Worm (Caenorhabditis elegans) whole organism, L3 larva: Measurements from ENCODE around the gene C06H2.7.
A peak's percentile ranks its signal among the peaks of the same experiment; 100 is the strongest.

Source experiments
- aly-2 ChIP-seq: fragments of 150-350 bp; optimal IDR thresholded peaks from 2 replicates; lab custom pipeline; 2014; ENCODE audit warnings: missing biosample characterization, missing genetic modification characterization
- ceh-28 ChIP-seq: fragments of 150-350 bp; optimal IDR thresholded peaks from 2 replicates; lab custom pipeline; 2014; ENCODE audit warnings: missing biosample characterization, missing genetic modification reagents, missing genetic modification characterization
- elt-2 ChIP-seq: sonication (generic microtip); optimal IDR thresholded peaks from 2 replicates; lab custom pipeline; 2016; ENCODE audit warnings: missing genetic modification reagents, mild to moderate bottlenecking, missing genetic modification characterization, missing compliant biosample characterization
- elt-3 ChIP-seq, 3 experiments: fragments of 150-350 bp in 1 of 3; sonication (generic microtip) in 2 of 3; optimal IDR thresholded peaks; 2 replicates in 2 of 3; 4 replicates in 1 of 3; lab custom pipeline; 2014 to 2017; ENCODE audit warnings: missing biosample characterization in 3 of 3, missing genetic modification characterization in 3 of 3
- fkh-10 ChIP-seq: sonication (generic microtip); optimal IDR thresholded peaks from 2 replicates; lab custom pipeline; 2017; ENCODE audit warnings: missing biosample characterization, missing genetic modification reagents, missing genetic modification characterization
- fos-1 ChIP-seq: fragments of 150-350 bp; optimal IDR thresholded peaks from 2 replicates; lab custom pipeline; 2014; ENCODE audit warnings: missing biosample characterization, missing genetic modification characterization
- lin-15B ChIP-seq: fragments of 150-350 bp; optimal IDR thresholded peaks from 2 replicates; lab custom pipeline; 2014; ENCODE audit warnings: missing biosample characterization, missing genetic modification characterization
- lin-39 ChIP-seq: fragments of 150-350 bp; optimal IDR thresholded peaks from 2 replicates; lab custom pipeline; 2018; ENCODE audit warnings: missing biosample characterization, missing genetic modification reagents, missing genetic modification characterization
- mdl-1 ChIP-seq: fragments of 150-350 bp; optimal IDR thresholded peaks from 2 replicates; lab custom pipeline; 2014; ENCODE audit warnings: missing biosample characterization, missing genetic modification characterization
- nhr-237 ChIP-seq: fragments of 150-350 bp; optimal IDR thresholded peaks from 2 replicates; lab custom pipeline; 2014; ENCODE audit warnings: missing biosample characterization, missing genetic modification characterization
- nhr-76 ChIP-seq: fragments of 150-350 bp; sonication (generic microtip); optimal IDR thresholded peaks from 5 replicates; lab custom pipeline; 2014; ENCODE audit warnings: missing biosample characterization, missing genetic modification characterization
- nhr-77 ChIP-seq: fragments of 150-350 bp; optimal IDR thresholded peaks from 2 replicates; lab custom pipeline; 2014; ENCODE audit warnings: missing biosample characterization, missing genetic modification characterization
- tbx-2 ChIP-seq: sonication (generic microtip); optimal IDR thresholded peaks from 2 replicates; lab custom pipeline; 2016; ENCODE audit warnings: mild to moderate bottlenecking, missing genetic modification characterization, missing compliant biosample characterization
- zag-1 ChIP-seq: fragments of 150-350 bp; optimal IDR thresholded peaks from 2 replicates; lab custom pipeline; 2014; ENCODE audit warnings: missing biosample characterization, missing genetic modification characterization

DNA sequence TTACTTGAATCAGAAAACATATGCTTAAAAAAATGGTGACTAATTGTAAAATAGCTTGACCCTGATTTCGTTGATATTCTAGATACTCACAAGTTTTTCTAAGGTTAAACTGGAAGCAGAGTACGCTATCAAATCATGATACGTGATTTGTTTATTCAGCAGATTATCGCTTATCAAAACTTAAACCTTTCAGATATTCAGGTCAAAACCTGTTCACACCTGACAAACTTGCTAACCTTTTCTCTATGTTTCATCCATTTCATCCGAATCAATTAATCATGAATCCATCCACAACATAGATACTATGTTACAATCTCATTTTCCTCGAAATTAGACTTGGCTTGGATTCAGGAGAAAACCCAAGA is 3.2 kb upstream of the C06H2.7 start:
- TF ChIP-seq lin-15B (no peak), elt-2 (tag; lab: Kevin White, UChicago) (no peak), aly-2 (tag; lab: Kevin White, UChicago) (no peak), fkh-10 (GFP tag; lab: Kevin White, UChicago) (no peak), nhr-76 (tag; lab: Kevin White, UChicago) (no peak), elt-3 (tag; optimal IDR thresholded peaks at IDR 0.05; lab: Kevin White, UChicago) (peak in 1 of 3 experiments; percentile 6), tbx-2 (tag; lab: Kevin White, UChicago) (peak; percentile 41), nhr-237 (tag; lab: Kevin White, UChicago) (no peak), fos-1 (tag; lab: Kevin White, UChicago) (no peak), mdl-1 (tag; lab: Kevin White, UChicago) (no peak), zag-1 (tag; lab: Kevin White, UChicago) (no peak), lin-39 (tag; lab: Kevin White, UChicago) (no peak), ceh-28 (tag; lab: Kevin White, UChicago) (no peak), nhr-77 (tag; lab: Kevin White, UChicago) (no peak)
